Worm (Caenorhabditis elegans): ENCODE measurements around the gene pin-2.

- TF ChIP-seq unc-62 (GFP tag; optimal IDR thresholded peaks at IDR 0.05), result no peak
- no peak for TF ChIP-seq elt-3 (tag; optimal IDR thresholded peaks at IDR 0.05)
- no peak for TF ChIP-seq ama-1 (optimal IDR thresholded peaks at IDR 0.05)
- no peak for TF ChIP-seq crh-2 (tag; optimal IDR thresholded peaks at IDR 0.05)
- TF ChIP-seq sma-9 (GFP tag; optimal IDR thresholded peaks at IDR 0.05), result no peak
- TF ChIP-seq sma-9 (tag; optimal IDR thresholded peaks at IDR 0.05), result no peak
- TF ChIP-seq ztf-11 (tag; optimal IDR thresholded peaks at IDR 0.05), result no peak
- no peak for TF ChIP-seq nhr-12 (tag; optimal IDR thresholded peaks at IDR 0.05)
- TF ChIP-seq nhr-23 (tag; optimal IDR thresholded peaks at IDR 0.05), result no peak
These were observed 39.5 kb upstream of the pin-2 start for ce11 chrIV:12754170-12754569.
